Worm (Caenorhabditis elegans) whole organism, mixed stage, embryonic: Measurements from ENCODE around the gene Y6E2A.7.
"Not testable (repeated sequence)": the region's sequence is repeated elsewhere in the genome, so short reads cannot be mapped to it uniquely, and the experiment has no call there.

ENCODE experiments used
- M03D4.4 ChIP-seq: sonication (generic microtip); optimal IDR thresholded peaks from 2 replicates; lab custom pipeline; 2017; ENCODE audit warnings: mild to moderate bottlenecking, missing genetic modification characterization, missing compliant biosample characterization
- bed-3 ChIP-seq: fragments of 200-800 bp; sonication (Bioruptor generic); optimal IDR thresholded peaks from 3 replicates; lab custom pipeline; 2018; ENCODE audit warnings: mild to moderate bottlenecking, missing genetic modification characterization, moderate library complexity, missing compliant biosample characterization
- blmp-1 ChIP-seq: fragments of 150-350 bp; optimal IDR thresholded peaks from 2 replicates; lab custom pipeline; 2014; ENCODE audit warnings: missing biosample characterization, missing genetic modification characterization
- ceh-43 ChIP-seq: fragments of 200-800 bp; sonication (Bioruptor generic); optimal IDR thresholded peaks from 2 replicates; lab custom pipeline; 2018; ENCODE audit warnings: mild to moderate bottlenecking, missing genetic modification characterization, moderate library complexity, missing compliant biosample characterization
- ceh-83 ChIP-seq: fragments of 200-800 bp; sonication (Bioruptor generic); optimal IDR thresholded peaks from 2 replicates; lab custom pipeline; 2018; ENCODE audit warnings: mild to moderate bottlenecking, missing genetic modification characterization, missing compliant biosample characterization
- cnd-1 ChIP-seq: fragments of 200-800 bp; sonication (Bioruptor generic); optimal IDR thresholded peaks from 2 replicates; lab custom pipeline; 2018; ENCODE audit warnings: mild to moderate bottlenecking, missing genetic modification characterization, missing compliant biosample characterization
- drap-1 ChIP-seq: fragments of 200-800 bp; sonication (Bioruptor generic); optimal IDR thresholded peaks from 3 replicates; lab custom pipeline; 2018; ENCODE audit warnings: mild to moderate bottlenecking, missing genetic modification characterization, missing compliant biosample characterization
- elt-1 ChIP-seq: sonication (generic microtip); optimal IDR thresholded peaks from 2 replicates; lab custom pipeline; 2017; ENCODE audit warnings: missing genetic modification characterization, mild to moderate bottlenecking, missing compliant biosample characterization, antibody characterized with exemption, moderate library complexity, borderline replicate concordance; ENCODE audit not compliant: insufficient read depth
- elt-3 ChIP-seq: fragments of 150-350 bp; optimal IDR thresholded peaks from 2 replicates; lab custom pipeline; 2014; ENCODE audit warnings: missing biosample characterization, missing genetic modification characterization
- flh-1 ChIP-seq: fragments of 200-800 bp; sonication (Bioruptor generic); optimal IDR thresholded peaks from 2 replicates; lab custom pipeline; 2018; ENCODE audit warnings: mild to moderate bottlenecking, missing genetic modification characterization, moderate library complexity, missing compliant biosample characterization
- hlh-1 ChIP-seq: fragments of 150-350 bp; optimal IDR thresholded peaks from 2 replicates; lab custom pipeline; 2014; ENCODE audit warnings: missing biosample characterization, missing genetic modification reagents, missing genetic modification characterization
- lin-13 ChIP-seq: fragments of 150-350 bp; optimal IDR thresholded peaks from 2 replicates; lab custom pipeline; 2014; ENCODE audit warnings: missing biosample characterization, missing genetic modification characterization
- lsy-2 ChIP-seq: fragments of 150-350 bp; optimal IDR thresholded peaks from 2 replicates; lab custom pipeline; 2014; ENCODE audit warnings: missing biosample characterization, missing genetic modification characterization
- mab-5 ChIP-seq: fragments of 150-350 bp; optimal IDR thresholded peaks from 2 replicates; lab custom pipeline; 2014; ENCODE audit warnings: missing biosample characterization, missing genetic modification characterization
- mls-2 ChIP-seq: sonication (generic microtip); optimal IDR thresholded peaks from 2 replicates; lab custom pipeline; 2016; ENCODE audit warnings: mild to moderate bottlenecking, missing genetic modification characterization, moderate library complexity, missing compliant biosample characterization
- nhr-12 ChIP-seq: fragments of 150-350 bp; optimal IDR thresholded peaks from 2 replicates; lab custom pipeline; 2014; ENCODE audit warnings: missing biosample characterization, missing genetic modification characterization
- nhr-2 ChIP-seq: fragments of 150-350 bp; optimal IDR thresholded peaks from 2 replicates; lab custom pipeline; 2014; ENCODE audit warnings: missing biosample characterization, missing genetic modification characterization
- nhr-28 ChIP-seq: fragments of 150-350 bp; optimal IDR thresholded peaks from 2 replicates; lab custom pipeline; 2014; ENCODE audit warnings: missing biosample characterization, missing genetic modification characterization
- nhr-76 ChIP-seq: sonication (generic microtip); optimal IDR thresholded peaks from 2 replicates; lab custom pipeline; 2017; ENCODE audit warnings: missing biosample characterization, missing genetic modification characterization
- pha-4 ChIP-seq: fragments of 150-350 bp; optimal IDR thresholded peaks from 2 replicates; lab custom pipeline; 2018; ENCODE audit warnings: missing biosample characterization, missing genetic modification reagents, missing genetic modification characterization
- sem-2 ChIP-seq: fragments of 200-800 bp; sonication (Bioruptor generic); optimal IDR thresholded peaks from 2 replicates; lab custom pipeline; 2018; ENCODE audit warnings: mild to moderate bottlenecking, missing genetic modification characterization, missing compliant biosample characterization
- snpc-4 ChIP-seq: fragments of 150-350 bp; optimal IDR thresholded peaks from 2 replicates; lab custom pipeline; 2014; ENCODE audit warnings: missing biosample characterization, missing genetic modification characterization
- sptf-1 ChIP-seq: sonication (generic microtip); optimal IDR thresholded peaks from 2 replicates; lab custom pipeline; 2017; ENCODE audit warnings: mild to moderate bottlenecking, missing genetic modification characterization, moderate library complexity, missing compliant biosample characterization
- tbx-8 ChIP-seq: fragments of 200-800 bp; sonication (Bioruptor generic); optimal IDR thresholded peaks from 2 replicates; lab custom pipeline; 2018; ENCODE audit warnings: mild to moderate bottlenecking, missing genetic modification characterization, moderate library complexity, missing compliant biosample characterization
- unc-120 ChIP-seq: sonication (generic microtip); optimal IDR thresholded peaks from 2 replicates; lab custom pipeline; 2017; ENCODE audit warnings: missing genetic modification characterization, missing compliant biosample characterization; ENCODE audit not compliant: poor library complexity, severe bottlenecking
- unc-39 ChIP-seq: fragments of 150-350 bp; optimal IDR thresholded peaks from 2 replicates; lab custom pipeline; 2014; ENCODE audit warnings: missing biosample characterization, missing genetic modification characterization
- unc-62 ChIP-seq: fragments of 150-350 bp; optimal IDR thresholded peaks from 2 replicates; lab custom pipeline; 2014; ENCODE audit warnings: missing biosample characterization, missing genetic modification reagents, missing genetic modification characterization
- zip-8 ChIP-seq: fragments of 150-350 bp; optimal IDR thresholded peaks from 2 replicates; lab custom pipeline; 2014; ENCODE audit warnings: missing biosample characterization, missing genetic modification characterization
- ztf-11 ChIP-seq: fragments of 150-350 bp; optimal IDR thresholded peaks from 2 replicates; lab custom pipeline; 2014; ENCODE audit warnings: missing biosample characterization, missing genetic modification characterization

The Y6E2A.7 gene

DNA sequence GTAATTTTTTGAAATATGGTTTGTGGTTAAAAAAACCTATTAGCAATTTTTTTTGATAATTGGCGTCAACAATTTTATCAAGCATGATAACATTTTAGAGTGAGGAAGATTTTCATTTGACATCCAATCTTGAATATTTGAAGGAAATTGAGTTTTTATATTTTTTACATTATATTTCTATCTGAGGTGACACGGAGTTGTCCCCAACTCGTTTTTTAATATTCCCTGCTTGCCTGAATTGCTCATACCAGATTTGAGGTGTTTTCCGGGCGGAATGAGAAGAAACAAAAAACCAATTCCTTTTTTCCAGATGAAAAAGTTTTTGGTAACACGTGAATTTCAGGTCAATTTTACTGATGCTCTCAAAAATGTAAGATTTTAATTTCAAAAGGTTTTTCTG, at the start of gene Y6E2A.7:
Gene Y6E2A.7, plus strand, starts transcription at position 301 of the 400 bp plus-strand sequence.
- TF ChIP-seq elt-1 (tag; lab: Kevin White, UChicago), result no peak
- no peak for TF ChIP-seq ztf-11 (tag; lab: Kevin White, UChicago)
- TF ChIP-seq unc-62 (GFP tag; lab: Kevin White, UChicago), result no peak
- no peak for TF ChIP-seq unc-39
- no peak for TF ChIP-seq ceh-83
- TF ChIP-seq pha-4 (tag; lab: Kevin White, UChicago), result no peak

DNA sequence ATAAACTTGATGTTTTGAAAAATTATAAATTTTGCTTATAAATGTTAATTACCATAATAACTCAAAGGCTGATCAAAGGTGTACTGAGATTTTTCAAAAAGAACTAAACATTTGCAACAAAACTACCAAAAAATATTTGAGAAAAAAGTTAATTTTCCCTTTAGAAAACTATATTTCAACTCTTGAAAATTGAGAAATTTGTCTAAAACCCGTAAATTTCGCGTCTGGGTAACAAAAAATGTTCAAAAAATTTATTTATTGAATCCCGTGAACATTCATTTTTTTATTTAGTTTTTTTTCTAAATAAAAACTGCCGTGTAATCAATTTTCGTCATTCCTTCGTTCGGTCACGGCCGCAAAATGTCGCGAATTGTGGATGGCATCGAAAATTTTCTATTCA, 49.5 kb upstream of the Y6E2A.7 start, which contains the start of gene K06B4.15:
Gene K06B4.15, plus strand, starts transcription at position 301 of the 400 bp plus-strand sequence.
- TF ChIP-seq hlh-1, nhr-76, nhr-2 (tag; lab: Kevin White, UChicago): not testable (repeated sequence)
- TF ChIP-seq, all 35 proteins: peak for 0; not testable (repeated sequence) for 35

DNA sequence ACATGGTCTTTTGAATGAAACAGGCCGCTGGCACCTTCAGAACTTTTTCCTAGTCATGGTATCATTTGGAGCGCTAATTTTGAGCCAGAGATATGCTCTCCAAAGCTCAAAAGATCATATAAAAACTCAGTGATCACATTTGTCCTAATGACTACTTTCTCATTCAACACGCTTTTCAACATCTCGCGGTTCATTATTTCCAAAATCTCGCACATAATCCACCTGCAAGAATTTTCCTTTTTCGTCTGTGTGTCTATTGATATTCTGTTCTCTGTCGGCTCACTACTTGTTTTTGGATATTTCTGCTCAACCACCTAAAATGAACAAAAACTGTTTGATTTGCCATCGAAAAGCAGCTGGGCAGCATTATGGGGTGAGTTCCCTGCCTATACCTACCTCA, 46.0 kb upstream of the Y6E2A.7 start, which contains the start of gene nhr-51:
Gene nhr-51, plus strand, starts transcription at position 301 of the 400 bp plus-strand sequence.
- TF ChIP-seq unc-62 (GFP tag; lab: Kevin White, UChicago) (no peak), sem-2 (GFP tag; lab: Kevin White, UChicago) (no peak), ceh-83 (no peak), mab-5 (tag; lab: Kevin White, UChicago) (no peak), lin-13 (tag; lab: Kevin White, UChicago) (no peak), pha-4 (tag; lab: Kevin White, UChicago) (no peak), mls-2 (tag; lab: Kevin White, UChicago) (no peak), M03D4.4 (tag; lab: Kevin White, UChicago) (no peak), nhr-12 (no peak), cnd-1 (no peak), bed-3 (no peak), elt-3 (no peak), drap-1 (GFP tag; lab: Kevin White, UChicago) (no peak), elt-1 (tag; lab: Kevin White, UChicago) (no peak), tbx-8 (GFP tag; lab: Kevin White, UChicago) (no peak), sptf-1 (tag; lab: Kevin White, UChicago) (no peak), unc-39 (no peak), ztf-11 (tag; lab: Kevin White, UChicago) (no peak), ceh-43 (GFP tag; lab: Kevin White, UChicago) (no peak), snpc-4 (tag; lab: Kevin White, UChicago) (no peak)

DNA sequence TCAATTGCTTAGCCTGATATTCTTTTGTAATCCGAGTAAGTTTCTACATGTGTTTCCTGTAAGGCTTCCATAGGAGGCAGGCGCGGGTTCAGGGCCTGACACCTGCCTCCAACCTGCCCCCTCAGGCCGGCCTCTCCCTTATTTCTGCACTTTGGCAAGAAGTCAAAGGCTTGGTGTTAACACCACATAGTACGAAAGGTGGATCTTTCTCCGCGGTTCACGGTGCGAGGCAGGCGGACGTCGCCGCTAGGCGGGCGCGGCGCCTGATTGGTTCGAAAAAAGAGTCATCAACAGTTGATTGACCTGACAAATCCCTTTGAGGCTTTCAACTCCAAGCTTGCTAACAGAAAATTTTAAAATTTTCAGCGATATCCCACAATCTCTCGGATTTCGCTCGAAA, 44.8 kb upstream of the Y6E2A.7 start:
- no peak for TF ChIP-seq unc-120 (tag; lab: Kevin White, UChicago)
- no peak for TF ChIP-seq unc-62 (GFP tag; lab: Kevin White, UChicago)
- no peak for TF ChIP-seq flh-1 (GFP tag; lab: Kevin White, UChicago)
- TF ChIP-seq mls-2 (tag; lab: Kevin White, UChicago), result no peak
- no peak for TF ChIP-seq tbx-8 (GFP tag; lab: Kevin White, UChicago)
- TF ChIP-seq zip-8 (tag; lab: Kevin White, UChicago), result no peak
- TF ChIP-seq mab-5 (tag; lab: Kevin White, UChicago), result no peak
- TF ChIP-seq hlh-1 (tag; lab: Kevin White, UChicago), result no peak
- no peak for TF ChIP-seq lsy-2 (tag; lab: Kevin White, UChicago)
- TF ChIP-seq blmp-1, result no peak
- no peak for TF ChIP-seq bed-3
- TF ChIP-seq nhr-28 (tag; lab: Kevin White, UChicago), result no peak
- TF ChIP-seq elt-1 (tag; lab: Kevin White, UChicago), result no peak

DNA sequence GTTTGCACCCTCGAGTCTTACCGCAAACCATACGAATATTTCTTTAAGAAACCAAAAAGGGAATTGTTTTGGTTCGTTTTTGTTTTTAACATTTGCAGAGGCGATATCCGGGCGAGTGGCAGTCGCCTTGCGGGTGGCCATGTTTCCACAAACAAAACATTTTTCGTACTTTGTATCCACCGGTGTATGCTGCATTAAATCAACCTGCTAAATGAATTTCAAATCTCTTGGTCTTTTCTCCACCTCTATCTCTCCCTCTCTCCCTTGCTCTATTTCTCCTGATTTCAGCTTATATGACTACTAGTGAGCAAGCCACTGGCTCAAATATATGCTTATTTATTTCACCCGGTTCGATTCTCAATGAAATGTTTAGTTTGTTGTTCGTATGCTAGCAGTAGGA, 42.4 kb upstream of the Y6E2A.7 start, which contains the start of gene nhr-52:
Gene nhr-52, plus strand, starts transcription at position 301 of the 400 bp plus-strand sequence.
- TF ChIP-seq unc-120 (tag; lab: Kevin White, UChicago), result no peak

DNA sequence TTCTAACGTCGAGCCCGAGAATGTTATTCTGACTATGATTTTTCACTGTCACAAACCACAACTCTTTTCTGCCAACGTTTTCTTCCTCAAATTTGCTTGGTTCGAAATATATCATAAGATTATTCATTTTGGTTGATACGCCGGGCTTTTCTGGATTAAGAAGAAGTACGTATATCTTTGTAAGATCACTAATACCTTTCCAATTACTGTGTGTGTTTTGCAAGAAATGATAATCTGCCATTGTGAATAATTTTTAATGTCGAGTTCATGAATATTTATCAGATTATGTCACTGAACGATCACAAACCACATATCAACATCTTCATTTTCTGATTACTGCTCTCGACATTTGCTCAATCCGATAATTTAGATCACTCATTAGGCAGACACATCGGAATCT, 34.1 kb upstream of the Y6E2A.7 start, which contains the start of gene nhr-196:
Gene nhr-196, plus strand, starts transcription at position 118 of the 400 bp plus-strand sequence.
- TF ChIP-seq nhr-12 (no peak), ceh-43 (GFP tag; lab: Kevin White, UChicago) (no peak), sptf-1 (tag; lab: Kevin White, UChicago) (no peak)
- TF ChIP-seq, all 35 proteins: peak for 0
